Worm (Caenorhabditis elegans): ENCODE data around the gene K07C11.10.

DNA sequence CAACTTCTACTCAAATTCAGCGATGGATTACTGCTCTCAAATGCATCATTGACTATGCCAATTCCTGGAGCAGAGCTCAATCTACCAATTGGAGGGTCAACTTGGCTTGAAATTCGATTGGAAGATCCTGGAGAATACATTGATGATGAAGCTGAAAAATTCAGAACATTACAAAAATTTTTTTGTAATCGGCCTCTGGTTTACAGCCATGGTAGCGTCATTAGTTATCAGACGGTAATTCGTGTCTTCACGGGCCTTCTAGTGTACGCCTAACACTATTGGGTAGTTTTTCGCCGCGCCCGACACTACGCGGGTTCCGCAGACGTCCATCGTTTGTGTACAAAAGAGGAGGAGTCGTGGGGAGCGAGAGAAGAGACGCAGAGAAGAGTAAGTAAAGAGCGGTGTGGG, 2.0 kb upstream of the K07C11.10 start:
- TF ChIP-seq elt-3 (tag; optimal IDR thresholded peaks at IDR 0.05) (no peak), lin-39 (tag; optimal IDR thresholded peaks at IDR 0.05) (no peak), lsy-2 (tag; optimal IDR thresholded peaks at IDR 0.05) (peak; percentile 65 to 78), ztf-1 (GFP tag; conservative IDR thresholded peaks at IDR 0.05) (no peak)
